Worm (Caenorhabditis elegans) whole organism, L4/young adult: ENCODE results near the gene B0310.1.

Experiments
- W03F9.2 ChIP-seq: fragments of 150-350 bp; optimal IDR thresholded peaks from 2 replicates; lab custom pipeline; 2014; ENCODE audit warnings: missing biosample characterization, missing genetic modification characterization
- dao-5 ChIP-seq: sonication (generic microtip); optimal IDR thresholded peaks from 2 replicates; lab custom pipeline; 2016; ENCODE audit warnings: missing genotype, missing genetic modification characterization, moderate library complexity, missing compliant biosample characterization
- him-1 ChIP-seq: sonication (generic microtip); optimal IDR thresholded peaks from 2 replicates; lab custom pipeline; 2016; ENCODE audit warnings: missing genotype, missing genetic modification reagents, missing genetic modification characterization, missing compliant biosample characterization

The B0310.1 gene

ce11 chrX:505014-505413, 12.0 kb downstream of the B0310.1 start:
- TF ChIP-seq dao-5 (no peak), W03F9.2 (no peak), him-1 (tag; lab: Kevin White, UChicago) (no peak)

DNA sequence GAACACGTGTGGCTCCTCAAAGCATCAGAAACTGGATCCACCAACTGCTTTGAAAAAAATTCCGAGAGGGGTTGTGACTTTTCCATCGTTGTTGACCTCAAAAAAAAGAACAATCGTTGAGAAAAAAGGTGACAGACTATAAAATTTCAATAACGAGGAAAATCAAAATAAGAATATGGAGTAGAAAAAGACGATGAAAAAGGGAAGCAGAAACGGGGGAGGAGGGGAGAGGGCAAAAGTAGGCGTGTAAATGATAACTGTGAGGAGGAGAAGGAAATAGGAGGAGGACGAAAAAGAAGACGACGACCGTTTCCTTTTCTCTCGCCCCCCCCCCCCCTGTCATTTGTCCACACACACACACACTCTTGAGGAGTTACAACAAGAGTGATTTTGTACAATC, 13.8 kb downstream of the B0310.1 start, which contains the start of gene B0310.2:
B0310.2 (minus strand) TSS at position 101 of the 400 bp plus-strand sequence.
- no peak for TF ChIP-seq dao-5
- TF ChIP-seq W03F9.2, result no peak
- no peak for TF ChIP-seq him-1 (tag; lab: Kevin White, UChicago)

ce11 chrX:514023-514422, 21.0 kb downstream of the B0310.1 start:
- TF ChIP-seq him-1 (tag; lab: Kevin White, UChicago) (no peak), dao-5 (no peak), W03F9.2 (no peak)

DNA sequence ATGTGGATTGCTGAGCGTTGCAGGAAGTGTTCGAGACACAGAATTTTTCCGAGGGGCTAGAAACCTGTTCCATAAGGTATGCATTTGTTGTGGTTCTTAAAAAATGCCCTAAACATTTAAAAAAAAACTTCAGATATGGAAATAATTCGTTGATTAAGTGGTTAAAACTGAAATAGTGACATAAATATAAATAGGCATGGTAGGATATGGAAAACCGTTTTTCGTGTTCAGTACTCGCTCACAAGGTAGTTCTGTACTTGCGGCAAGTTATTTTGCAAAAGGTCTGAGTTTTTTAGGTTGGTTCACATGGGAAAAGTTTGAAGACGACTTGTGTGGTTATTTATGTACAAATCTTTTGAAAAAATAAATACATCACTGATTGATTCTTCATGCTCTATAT, 27.9 kb downstream of the B0310.1 start, which contains the start of gene B0310.3:
B0310.3 (minus strand) TSS at position 101 of the 400 bp plus-strand sequence.
- TF ChIP-seq dao-5 (no peak), W03F9.2 (no peak), him-1 (tag; lab: Kevin White, UChicago) (no peak)

DNA sequence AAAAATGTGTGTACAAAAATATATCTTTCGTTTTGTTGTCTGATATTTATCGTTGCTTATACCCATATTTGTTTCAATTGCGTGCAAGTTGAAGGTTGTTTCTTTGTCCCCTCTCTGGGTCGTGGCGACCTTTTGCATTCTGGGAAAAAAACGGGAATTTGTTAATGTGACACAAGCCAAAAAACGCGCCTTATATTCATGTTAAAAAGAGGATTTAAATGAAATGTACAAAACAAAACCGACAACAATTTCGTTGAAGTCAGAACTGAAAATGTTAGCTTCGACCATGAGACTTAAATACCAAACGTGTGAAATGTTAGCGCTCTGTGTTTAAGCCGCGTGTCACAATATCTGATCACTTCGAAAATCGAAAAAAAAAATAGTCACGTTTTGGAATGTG, 31.5 kb downstream of the B0310.1 start:
- no peak for TF ChIP-seq dao-5
- no peak for TF ChIP-seq W03F9.2
- TF ChIP-seq him-1 (tag; lab: Kevin White, UChicago), result no peak

ce11 chrX:527663-528062, 34.6 kb downstream of the B0310.1 start:
- no peak for TF ChIP-seq dao-5
- TF ChIP-seq him-1 (tag; lab: Kevin White, UChicago), result no peak
- no peak for TF ChIP-seq W03F9.2

ce11 chrX:528761-529160, 35.7 kb downstream of the B0310.1 start:
- no peak for TF ChIP-seq dao-5
- TF ChIP-seq him-1 (tag; lab: Kevin White, UChicago), result no peak
- no peak for TF ChIP-seq W03F9.2

ce11 chrX:529386-529785, 36.4 kb downstream of the B0310.1 start:
- no peak for TF ChIP-seq him-1 (tag; lab: Kevin White, UChicago)
- TF ChIP-seq W03F9.2, result no peak
- TF ChIP-seq dao-5, result no peak

DNA sequence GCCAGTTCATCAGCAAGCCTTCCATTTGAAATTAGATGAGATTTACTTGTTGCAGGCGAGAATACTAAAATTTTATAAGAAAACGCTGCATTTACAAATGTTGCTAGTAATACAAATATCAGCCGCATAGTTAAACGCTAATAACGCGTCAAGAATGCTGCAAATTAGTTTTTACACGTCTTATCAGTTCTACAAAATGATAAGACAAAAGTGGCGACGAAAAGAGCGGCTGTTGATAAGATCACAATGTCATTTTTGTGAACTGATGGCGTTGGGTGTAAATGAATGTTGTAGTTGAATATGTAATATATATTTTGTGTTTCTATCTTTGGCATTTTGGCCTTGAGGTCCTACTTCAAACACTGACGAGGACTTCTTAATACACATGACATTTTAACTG, 37.0 kb downstream of the B0310.1 start, which contains the start of gene ugt-46:
ugt-46 (minus strand) TSS at position 279 of the 400 bp plus-strand sequence.
- TF ChIP-seq dao-5 (no peak), him-1 (tag; lab: Kevin White, UChicago) (no peak), W03F9.2 (no peak)

ce11 chrX:530909-531308, 37.9 kb downstream of the B0310.1 start, which contains the start of gene B0310.6:
Gene B0310.6 (minus strand): TSS chrX:531009.
- TF ChIP-seq dao-5, result no peak
- TF ChIP-seq him-1 (tag; lab: Kevin White, UChicago), result no peak
- no peak for TF ChIP-seq W03F9.2

DNA sequence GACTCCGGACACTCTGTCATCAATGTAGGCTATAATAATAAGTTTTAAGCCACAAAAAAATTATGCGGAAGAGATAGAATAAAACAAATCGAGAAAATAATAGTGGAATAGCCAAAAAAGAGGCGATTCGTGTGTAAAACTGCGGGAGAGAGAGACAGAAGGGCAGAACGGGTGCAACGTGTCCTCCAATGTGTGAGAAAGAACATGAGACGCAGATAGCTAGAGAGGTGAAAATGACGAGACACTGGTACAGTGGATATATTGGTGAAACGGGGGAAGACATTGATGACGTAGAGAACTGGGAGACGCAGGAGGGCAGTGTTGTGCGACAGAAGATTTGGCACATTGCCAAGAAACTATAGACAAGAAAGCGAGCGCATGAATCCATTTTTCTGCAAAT, 42.7 kb downstream of the B0310.1 start, which contains the start of gene F28C10.3:
F28C10.3 (minus strand) TSS at position 101 of the 400 bp plus-strand sequence.
- TF ChIP-seq dao-5 (no peak), him-1 (tag; lab: Kevin White, UChicago) (no peak), W03F9.2 (no peak)

DNA sequence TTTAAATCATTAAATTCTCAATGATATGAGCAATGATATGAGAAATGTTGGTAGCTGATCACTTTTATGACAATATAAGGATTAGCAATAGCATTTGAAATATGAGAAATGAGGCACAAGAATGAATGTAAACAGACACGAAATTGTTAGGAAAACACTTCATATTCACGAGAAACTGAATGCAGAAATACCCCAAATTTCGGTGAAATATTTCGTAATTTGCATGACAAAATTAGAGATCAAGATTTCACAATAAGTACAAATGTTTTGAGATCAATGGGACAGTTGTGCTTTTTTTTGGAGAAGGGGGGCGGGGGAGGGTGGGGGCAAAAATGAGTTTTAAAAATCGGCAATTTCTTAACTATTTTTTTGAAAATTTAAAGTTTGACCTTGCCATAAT, 43.3 kb downstream of the B0310.1 start:
- no peak for TF ChIP-seq W03F9.2
- no peak for TF ChIP-seq him-1 (tag; lab: Kevin White, UChicago)
- no peak for TF ChIP-seq dao-5

- TF ChIP-seq dao-5 (no peak), W03F9.2 (no peak), him-1 (tag; lab: Kevin White, UChicago) (no peak)
Observed at ce11 chrX:538083-538482, 45.1 kb downstream of the B0310.1 start.

DNA sequence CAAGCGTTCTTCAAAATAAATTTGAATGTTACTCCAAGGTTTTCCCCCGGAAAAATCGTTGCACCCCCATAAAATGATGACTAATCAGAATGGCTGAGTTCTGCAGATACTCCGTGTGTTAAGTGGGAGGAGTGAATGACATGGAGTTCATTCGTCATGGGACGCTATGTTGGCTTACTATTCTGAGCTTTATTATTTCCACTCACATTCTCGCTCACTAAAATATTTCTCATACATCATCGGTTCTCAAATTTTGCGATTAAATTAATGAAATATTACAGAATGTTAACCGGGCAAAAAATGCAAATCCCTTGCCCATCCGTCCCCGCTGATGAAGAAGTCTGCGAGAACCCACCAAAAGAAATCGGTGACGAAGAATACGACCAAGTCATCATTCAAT, 49.8 kb downstream of the B0310.1 start, which contains the start of gene F28C10.1:
F28C10.1 (plus strand) TSS at position 301 of the 400 bp plus-strand sequence.
- TF ChIP-seq dao-5 (no peak), him-1 (tag; lab: Kevin White, UChicago) (no peak), W03F9.2 (no peak)
